Fruit fly (Drosophila melanogaster) whole organism, embryonic: Measurements from ENCODE around the gene CG32121.
A peak's percentile ranks its signal among the peaks of the same experiment; 100 is the strongest.

Experiments
- Adf1 ChIP-seq: fragments of 200-800 bp; sonication (Bioruptor generic); IDR thresholded peaks from 2 replicates; pipeline ENCODE4 v1.3.6; 2022; ENCODE audit warnings: missing biosample characterization, missing genetic modification characterization
- B-H2 ChIP-seq: fragments of 200-800 bp; sonication (Bioruptor generic); optimal IDR thresholded peaks from 2 replicates; lab custom pipeline; 2018; ENCODE audit warnings: missing biosample characterization, mild to moderate bottlenecking, missing genetic modification characterization
- CG12744 ChIP-seq: fragments of 200-800 bp; sonication (Bioruptor generic); optimal IDR thresholded peaks from 2 replicates; lab custom pipeline; 2016; ENCODE audit warnings: missing biosample characterization, missing genetic modification characterization
- CG15479 ChIP-seq: fragments of 200-800 bp; sonication (Bioruptor generic); optimal IDR thresholded peaks from 3 replicates; lab custom pipeline; 2019; ENCODE audit warnings: missing biosample characterization, mild to moderate bottlenecking, missing genetic modification characterization, moderate library complexity
- CG15601 ChIP-seq: fragments of 200-800 bp; sonication (Bioruptor generic); optimal IDR thresholded peaks from 3 replicates; lab custom pipeline; 2019; ENCODE audit warnings: missing biosample characterization, mild to moderate bottlenecking, missing genetic modification characterization, moderate library complexity
- CG33557 ChIP-seq: fragments of 200-800 bp; sonication (Bioruptor generic); optimal IDR thresholded peaks from 2 replicates; lab custom pipeline; 2019; ENCODE audit warnings: missing biosample characterization, mild to moderate bottlenecking, missing genetic modification characterization, moderate library complexity
- CG3726 ChIP-seq: fragments of 200-800 bp; sonication (Bioruptor generic); IDR thresholded peaks from 3 replicates; pipeline ENCODE4, ENCODE4 v1.3.6; 2022; ENCODE audit warnings: missing biosample characterization, missing genetic modification characterization
- Elba2 ChIP-seq: fragments of 200-800 bp; sonication (Bioruptor generic); optimal IDR thresholded peaks from 3 replicates; lab custom pipeline; 2016; ENCODE audit warnings: missing biosample characterization, missing genetic modification characterization
- Sin3A ChIP-seq: fragments of >200 bp; optimal IDR thresholded peaks from 2 replicates; lab custom pipeline; 2018
- fd96Cb ChIP-seq: fragments of 200-800 bp; sonication (Bioruptor generic); optimal IDR thresholded peaks from 2 replicates; lab custom pipeline; 2018; ENCODE audit warnings: missing biosample characterization, mild to moderate bottlenecking, missing genetic modification characterization, moderate library complexity
- nmo ChIP-seq: fragments of 200-800 bp; sonication (Bioruptor generic); optimal IDR thresholded peaks from 2 replicates; lab custom pipeline; 2018; ENCODE audit warnings: missing biosample characterization, mild to moderate bottlenecking, missing genetic modification characterization, moderate library complexity
- sisA ChIP-seq: fragments of 200-800 bp; sonication (Bioruptor generic); IDR thresholded peaks from 2 replicates; pipeline ENCODE4 v1.3.6; 2022; ENCODE audit warnings: missing biosample characterization, missing genetic modification characterization
- wdn ChIP-seq: fragments of 200-800 bp; sonication (Bioruptor generic); IDR thresholded peaks from 2 replicates; pipeline ENCODE4 v1.3.6; 2022; ENCODE audit warnings: missing biosample characterization, missing genetic modification characterization

dm6 chr3L:13378202-13378601 lies 43.9 kb downstream of the CG32121 start, which contains the start of gene SNCF:
- TF ChIP-seq B-H2: no peak
- no peak for TF ChIP-seq CG3726 (GFP tag; lab: Robert Waterston, UW)
- TF ChIP-seq fd96Cb (tag; lab: Kevin White, UChicago): no peak
- no peak for TF ChIP-seq Elba2
- TF ChIP-seq Sin3A (lab: Kevin White, UChicago): no peak
- TF ChIP-seq CG15601 (tag; lab: Kevin White, UChicago): no peak
- no peak for TF ChIP-seq CG12744 (GFP tag; lab: Kevin White, UChicago)
- TF ChIP-seq Adf1 (GFP tag; lab: Robert Waterston, UW): no peak
- TF ChIP-seq sisA (GFP tag; lab: Robert Waterston, UW): no peak
- TF ChIP-seq CG33557: no peak
- TF ChIP-seq CG15479 (GFP tag; lab: Kevin White, UChicago): peak; percentile 49
- TF ChIP-seq wdn (GFP tag; lab: Robert Waterston, UW): no peak
- no peak for TF ChIP-seq nmo (GFP tag; lab: Kevin White, UChicago)
